Fruit fly (Drosophila melanogaster) whole organism, embryonic: ENCODE data around the gene CG10418.

Source experiments
- Ada2b ChIP-seq: fragments of 200-800 bp; sonication (Bioruptor generic); IDR thresholded peaks from 2 replicates; pipeline ENCODE4 v1.3.6; 2022; ENCODE audit warnings: missing biosample characterization, missing genetic modification characterization
- BEAF-32 ChIP-seq: fragments of 200-800 bp; sonication (Bioruptor generic); optimal IDR thresholded peaks from 3 replicates; lab custom pipeline; 2017; ENCODE audit warnings: missing biosample characterization, missing genetic modification characterization, mild to moderate bottlenecking, moderate library complexity, missing genetic modification reagents
- CG10959 ChIP-seq: fragments of 200-800 bp; sonication (Bioruptor generic); IDR thresholded peaks from 2 replicates; pipeline ENCODE4 v1.3.6; 2022; ENCODE audit warnings: missing biosample characterization, missing genetic modification characterization
- CG11085 ChIP-seq: fragments of 200-800 bp; sonication (Bioruptor generic); IDR thresholded peaks from 2 replicates; pipeline ENCODE4 v1.3.6; 2022; ENCODE audit warnings: missing biosample characterization, missing genetic modification characterization
- CG11695 ChIP-seq: fragments of 200-800 bp; sonication (Bioruptor generic); IDR thresholded peaks from 3 replicates; pipeline ENCODE4 v1.3.6; 2022; ENCODE audit warnings: missing biosample characterization, missing genetic modification characterization
- CG12744 ChIP-seq: fragments of 200-800 bp; sonication (Bioruptor generic); optimal IDR thresholded peaks from 2 replicates; lab custom pipeline; 2016; ENCODE audit warnings: missing biosample characterization, missing genetic modification characterization
- CG14860 ChIP-seq: fragments of 200-800 bp; sonication (Bioruptor generic); IDR thresholded peaks from 3 replicates; pipeline ENCODE4 v1.3.6; 2022; ENCODE audit warnings: missing biosample characterization, missing genetic modification characterization; ENCODE audit not compliant: partially characterized antibody
- CG17802 ChIP-seq: fragments of 200-800 bp; sonication (Bioruptor generic); optimal IDR thresholded peaks from 2 replicates; lab custom pipeline; 2018; ENCODE audit warnings: missing biosample characterization, mild to moderate bottlenecking, missing genetic modification characterization, moderate library complexity
- CG18476 ChIP-seq: fragments of 200-800 bp; sonication (Bioruptor generic); optimal IDR thresholded peaks from 2 replicates; lab custom pipeline; 2016; ENCODE audit warnings: missing biosample characterization, mild to moderate bottlenecking, missing genetic modification characterization
- CG18764 ChIP-seq: fragments of 200-800 bp; sonication (Bioruptor generic); optimal IDR thresholded peaks from 3 replicates; lab custom pipeline; 2016; ENCODE audit warnings: missing biosample characterization, missing genetic modification characterization
- CG2116 ChIP-seq: fragments of 200-800 bp; sonication (Bioruptor generic); optimal IDR thresholded peaks from 3 replicates; lab custom pipeline; 2018; ENCODE audit warnings: missing biosample characterization, mild to moderate bottlenecking, missing genetic modification characterization
- CG31224 ChIP-seq: fragments of 200-800 bp; sonication (Bioruptor generic); IDR thresholded peaks from 2 replicates; pipeline ENCODE4 v1.3.6; 2022; ENCODE audit warnings: missing biosample characterization, missing genetic modification characterization
- CG3163 ChIP-seq: fragments of 200-800 bp; sonication (Bioruptor generic); optimal IDR thresholded peaks from 3 replicates; lab custom pipeline; 2016; ENCODE audit warnings: missing biosample characterization, missing genetic modification characterization
- CG3281 ChIP-seq: fragments of 200-800 bp; sonication (Bioruptor generic); optimal IDR thresholded peaks from 3 replicates; lab custom pipeline; 2017; ENCODE audit warnings: missing biosample characterization, mild to moderate bottlenecking, missing genetic modification characterization
- CG33213 ChIP-seq: fragments of 200-800 bp; sonication (Bioruptor generic); optimal IDR thresholded peaks from 3 replicates; lab custom pipeline; 2016; ENCODE audit warnings: missing biosample characterization, missing genetic modification characterization
- CG34224 ChIP-seq: fragments of 200-800 bp; sonication (Bioruptor generic); IDR thresholded peaks from 3 replicates; pipeline ENCODE4 v1.3.6; 2022; ENCODE audit warnings: missing biosample characterization, missing genetic modification characterization; ENCODE audit not compliant: partially characterized antibody
- CG4707 ChIP-seq: fragments of 200-800 bp; sonication (Bioruptor generic); optimal IDR thresholded peaks from 2 replicates; lab custom pipeline; 2018; ENCODE audit warnings: missing biosample characterization, mild to moderate bottlenecking, missing genetic modification characterization, moderate library complexity
- CG4730 ChIP-seq: fragments of 200-800 bp; sonication (Bioruptor generic); IDR thresholded peaks from 2 replicates; pipeline ENCODE4 v1.3.6; 2022; ENCODE audit warnings: missing biosample characterization, missing genetic modification characterization
- CG6272 ChIP-seq: fragments of 200-800 bp; sonication (Bioruptor generic); IDR thresholded peaks from 2 replicates; pipeline ENCODE4 v1.3.6; 2022; ENCODE audit warnings: missing biosample characterization, missing genetic modification characterization
- CG6791 ChIP-seq: fragments of 200-800 bp; sonication (Bioruptor generic); IDR thresholded peaks from 3 replicates; pipeline ENCODE4 v1.3.6; 2022; ENCODE audit warnings: missing biosample characterization, missing genetic modification characterization; ENCODE audit not compliant: partially characterized antibody
- CG7839 ChIP-seq: fragments of 200-800 bp; sonication (Bioruptor generic); optimal IDR thresholded peaks from 3 replicates; lab custom pipeline; 2018; ENCODE audit warnings: missing biosample characterization, mild to moderate bottlenecking, missing genetic modification characterization, moderate library complexity
- CG7928 ChIP-seq: fragments of 200-800 bp; sonication (Bioruptor generic); optimal IDR thresholded peaks from 2 replicates; lab custom pipeline; 2017; ENCODE audit warnings: missing biosample characterization, mild to moderate bottlenecking, missing genetic modification characterization
- CG8281 ChIP-seq: fragments of 200-800 bp; sonication (Bioruptor generic); optimal IDR thresholded peaks from 2 replicates; lab custom pipeline; 2018; ENCODE audit warnings: missing biosample characterization, mild to moderate bottlenecking, missing genetic modification characterization, moderate library complexity
- CG8478 ChIP-seq: fragments of >200 bp; optimal IDR thresholded peaks from 2 replicates; lab custom pipeline; 2018
- CG9437 ChIP-seq: fragments of 200-800 bp; sonication (Bioruptor generic); optimal IDR thresholded peaks from 2 replicates; lab custom pipeline; 2018; ENCODE audit warnings: missing biosample characterization, mild to moderate bottlenecking, missing genetic modification characterization
- D19B ChIP-seq: fragments of 200-800 bp; sonication (Bioruptor generic); optimal IDR thresholded peaks from 2 replicates; lab custom pipeline; 2017; ENCODE audit warnings: missing biosample characterization, mild to moderate bottlenecking, missing genetic modification characterization
- Dref ChIP-seq: fragments of 200-800 bp; sonication (Bioruptor generic); IDR thresholded peaks from 2 replicates; pipeline ENCODE4 v1.3.6; 2022; ENCODE audit warnings: missing biosample characterization, missing genetic modification characterization
- E2f2 ChIP-seq: fragments of 200-800 bp; sonication (Bioruptor generic); IDR thresholded peaks from 2 replicates; pipeline ENCODE4 v1.3.6; 2022; ENCODE audit warnings: missing biosample characterization, missing genetic modification characterization
- Fer2 ChIP-seq: fragments of 200-800 bp; sonication (Bioruptor generic); optimal IDR thresholded peaks from 2 replicates; lab custom pipeline; 2018; ENCODE audit warnings: missing biosample characterization, mild to moderate bottlenecking, missing genetic modification characterization, moderate library complexity
- H15 ChIP-seq: fragments of 200-800 bp; sonication (Bioruptor generic); IDR thresholded peaks from 3 replicates; pipeline ENCODE4 v1.3.6; 2022; ENCODE audit warnings: missing biosample characterization, missing genetic modification characterization
- HLH3B ChIP-seq: fragments of 200-800 bp; sonication (Bioruptor generic); IDR thresholded peaks from 2 replicates; pipeline ENCODE4 v1.3.6; 2022; ENCODE audit warnings: missing biosample characterization, missing genetic modification characterization
- Hr3 ChIP-seq: fragments of 200-800 bp; sonication (Bioruptor generic); optimal IDR thresholded peaks from 3 replicates; lab custom pipeline; 2016; ENCODE audit warnings: missing biosample characterization, missing genetic modification characterization
- NK7.1 ChIP-seq: fragments of 200-800 bp; sonication (Bioruptor generic); optimal IDR thresholded peaks from 3 replicates; lab custom pipeline; 2016; ENCODE audit warnings: missing biosample characterization, missing genetic modification characterization
- Ptx1 ChIP-seq: fragments of 200-800 bp; sonication (Bioruptor generic); IDR thresholded peaks from 2 replicates; pipeline ENCODE4 v1.3.6; 2022; ENCODE audit warnings: missing biosample characterization, missing genetic modification characterization
- Sin3A ChIP-seq: fragments of >200 bp; optimal IDR thresholded peaks from 2 replicates; lab custom pipeline; 2018
- Stat92E ChIP-seq, 3 experiments: fragments of >200 bp in 2 of 3; fragments of 200-800 bp in 1 of 3; sonication (Bioruptor generic) in 1 of 3; optimal IDR thresholded peaks; 2 replicates each; lab custom pipeline; 2017 to 2019; ENCODE audit warnings: missing biosample characterization in 3 of 3, missing genetic modification characterization in 3 of 3, mild to moderate bottlenecking in 1 of 3, moderate library complexity in 1 of 3
- az2 ChIP-seq: fragments of 200-800 bp; sonication (Bioruptor generic); optimal IDR thresholded peaks from 3 replicates; lab custom pipeline; 2016; ENCODE audit warnings: missing biosample characterization, missing genetic modification characterization
- bowl ChIP-seq: fragments of 200-800 bp; sonication (Bioruptor generic); IDR thresholded peaks from 2 replicates; pipeline ENCODE4 v1.3.6; 2022; ENCODE audit warnings: missing biosample characterization, missing genetic modification characterization
- chif ChIP-seq, 2 experiments: fragments of 200-800 bp; sonication (Bioruptor generic); optimal IDR thresholded peaks; 3 replicates each; lab custom pipeline; 2016; ENCODE audit warnings: missing biosample characterization in 2 of 2, missing genetic modification characterization in 2 of 2
- dan ChIP-seq: fragments of 200-800 bp; sonication (Bioruptor generic); IDR thresholded peaks from 2 replicates; pipeline ENCODE4 v1.3.6; 2022; ENCODE audit warnings: missing biosample characterization, missing genetic modification characterization
- disco-r ChIP-seq: fragments of 200-800 bp; sonication (Bioruptor generic); optimal IDR thresholded peaks from 2 replicates; lab custom pipeline; 2016; ENCODE audit warnings: missing biosample characterization, missing genetic modification characterization
- fd102C ChIP-seq: fragments of 200-800 bp; sonication (Bioruptor generic); optimal IDR thresholded peaks from 2 replicates; lab custom pipeline; 2018; ENCODE audit warnings: missing biosample characterization, mild to moderate bottlenecking, missing genetic modification characterization, moderate library complexity
- ham ChIP-seq: fragments of 200-800 bp; sonication (Bioruptor generic); IDR thresholded peaks from 2 replicates; pipeline ENCODE4 v1.3.6; 2022; ENCODE audit warnings: missing biosample characterization, missing genetic modification characterization
- jigr1 ChIP-seq: fragments of 200-800 bp; sonication (Bioruptor generic); IDR thresholded peaks from 3 replicates; pipeline ENCODE4 v1.3.6; 2022; ENCODE audit warnings: missing biosample characterization, missing genetic modification characterization
- lola ChIP-seq, 3 experiments: fragments of >200 bp in 2 of 3; fragments of 200-800 bp in 1 of 3; sonication (Bioruptor generic) in 1 of 3; optimal IDR thresholded peaks; 2 replicates each; lab custom pipeline; 2017 to 2019; ENCODE audit warnings: missing biosample characterization in 3 of 3, missing genetic modification characterization in 3 of 3, mild to moderate bottlenecking in 1 of 3, moderate library complexity in 1 of 3
- oc ChIP-seq: fragments of 200-800 bp; sonication (Bioruptor generic); optimal IDR thresholded peaks from 2 replicates; lab custom pipeline; 2018; ENCODE audit warnings: missing biosample characterization, mild to moderate bottlenecking, missing genetic modification characterization, moderate library complexity
- prd ChIP-seq, 3 experiments: fragments of >200 bp in 2 of 3; fragments of 200-800 bp in 1 of 3; sonication (Bioruptor generic) in 1 of 3; optimal IDR thresholded peaks in 2 of 3; IDR thresholded peaks in 1 of 3; 2 replicates in 2 of 3; 3 replicates in 1 of 3; pipeline versions ENCODE4 v1.3.6 to Lab custom; 2017 to 2022; ENCODE audit warnings: missing biosample characterization in 1 of 3, missing genetic modification characterization in 1 of 3
- pros ChIP-seq: fragments of 200-800 bp; sonication (Bioruptor generic); optimal IDR thresholded peaks from 3 replicates; lab custom pipeline; 2019; ENCODE audit warnings: missing biosample characterization, mild to moderate bottlenecking, missing genetic modification characterization, moderate library complexity
- sim ChIP-seq: fragments of 200-800 bp; sonication (Bioruptor generic); IDR thresholded peaks from 2 replicates; pipeline ENCODE4 v1.3.6; 2022; ENCODE audit warnings: missing biosample characterization, missing genetic modification characterization
- slp2 ChIP-seq: fragments of 200-800 bp; sonication (Bioruptor generic); optimal IDR thresholded peaks from 2 replicates; lab custom pipeline; 2016; ENCODE audit warnings: missing biosample characterization, missing genetic modification characterization
- tna ChIP-seq: fragments of 200-800 bp; sonication (Bioruptor generic); IDR thresholded peaks from 2 replicates; pipeline ENCODE4 v1.3.6; 2022; ENCODE audit warnings: missing biosample characterization, missing genetic modification characterization; ENCODE audit not compliant: partially characterized antibody

The CG10418 gene

DNA sequence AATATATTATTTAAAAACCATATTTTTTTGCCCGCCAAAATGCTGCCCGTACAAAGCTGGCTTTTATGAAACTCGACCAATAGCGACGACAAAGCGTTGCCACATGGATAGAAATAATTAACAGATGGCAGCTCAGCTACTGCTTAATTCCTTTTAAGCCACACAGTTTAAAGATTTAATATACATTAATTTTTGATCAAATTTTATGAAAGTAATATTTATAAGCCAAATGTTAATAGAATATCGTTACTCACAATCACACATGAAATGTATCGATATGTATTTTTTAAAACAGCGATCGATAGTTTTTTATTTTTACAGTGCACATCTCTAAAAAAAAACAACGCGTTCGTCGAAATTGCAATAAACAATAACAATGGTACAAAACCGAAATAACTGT is at the start of gene CG10418 (continued):
- no peak for TF ChIP-seq NK7.1 (GFP tag; lab: Kevin White, UChicago)
- peak; percentile 51; the same call in 1 of the 2 replicates for TF ChIP-seq tna (GFP tag; lab: Robert Waterston, UW)
- TF ChIP-seq Stat92E (GFP tag; optimal IDR thresholded peaks at IDR 0.05; lab: Kevin White, UChicago): peak in 1 of 3 experiments; percentile 48
- TF ChIP-seq CG7928 (GFP tag; lab: Kevin White, UChicago): no peak
- TF ChIP-seq CG3281 (GFP tag; lab: Kevin White, UChicago): no peak
- no peak for TF ChIP-seq CG4707
- no peak for TF ChIP-seq disco-r (GFP tag; lab: Kevin White, UChicago)
- TF ChIP-seq D19B (GFP tag; lab: Kevin White, UChicago): no peak
- no peak for TF ChIP-seq CG3163
- peak; percentile 11 for TF ChIP-seq CG18764 (GFP tag; lab: Kevin White, UChicago)
- peak; percentile 1 for TF ChIP-seq CG18476 (GFP tag; lab: Kevin White, UChicago)
- peak; percentile 97 for TF ChIP-seq E2f2 (GFP tag; lab: Robert Waterston, UW)
- peak; percentile 12 for TF ChIP-seq CG8478
- peak; percentile 82 for TF ChIP-seq CG2116 (GFP tag; lab: Kevin White, UChicago)
- no peak for TF ChIP-seq CG11085 (GFP tag; lab: Robert Waterston, UW)
- TF ChIP-seq CG6791: peak; percentile 66; the same call in 2 of the 3 replicates
- no peak for TF ChIP-seq sim (GFP tag; lab: Robert Waterston, UW)
- no peak for TF ChIP-seq CG8281
- TF ChIP-seq BEAF-32 (GFP tag; lab: Kevin White, UChicago): peak; percentile 91
- TF ChIP-seq slp2: no peak
- TF ChIP-seq Ada2b: no peak
- TF ChIP-seq az2: peak; percentile 51
- peak in 1 of 2 experiments; percentile 59 for TF ChIP-seq chif (GFP tag; optimal IDR thresholded peaks at IDR 0.05; lab: Kevin White, UChicago)
- TF ChIP-seq CG10959 (GFP tag; lab: Robert Waterston, UW): no peak
- no peak for TF ChIP-seq CG17802
- no peak for TF ChIP-seq CG31224 (GFP tag; lab: Robert Waterston, UW)
- TF ChIP-seq Ptx1 (GFP tag; lab: Robert Waterston, UW): peak; percentile 39
- TF ChIP-seq pros (GFP tag; lab: Kevin White, UChicago): no peak
- peak; percentile 77 for TF ChIP-seq CG34224 (GFP tag; lab: Robert Waterston, UW)
- no peak for TF ChIP-seq CG12744 (GFP tag; lab: Kevin White, UChicago)
- TF ChIP-seq Sin3A (lab: Kevin White, UChicago): peak; percentile 77
- no peak for TF ChIP-seq oc (tag; lab: Kevin White, UChicago)
- TF ChIP-seq prd (optimal IDR thresholded peaks at IDR 0.05; lab: Kevin White, UChicago): no peak
- TF ChIP-seq prd (GFP tag; IDR thresholded peaks at IDR 0.05; lab: Robert Waterston, UW): peak; percentile 66; the same call in 2 of the 3 replicates
- peak; percentile 33 for TF ChIP-seq CG7839 (tag; lab: Kevin White, UChicago)
- no peak for TF ChIP-seq ham (GFP tag; lab: Robert Waterston, UW)
- 0 out of 3 replicates have a peak, but pooled peaks have one; percentile 21 for TF ChIP-seq jigr1 (GFP tag; lab: Robert Waterston, UW)
- no peak for TF ChIP-seq HLH3B (GFP tag; lab: Robert Waterston, UW)
- TF ChIP-seq CG14860: peak; percentile 80
- TF ChIP-seq bowl (GFP tag; lab: Robert Waterston, UW): no peak
- TF ChIP-seq H15 (GFP tag; lab: Robert Waterston, UW): no peak
- peak; percentile 59 for TF ChIP-seq CG6272 (GFP tag; lab: Robert Waterston, UW)
- TF ChIP-seq CG4730 (GFP tag; lab: Robert Waterston, UW): no peak
- TF ChIP-seq CG11695 (GFP tag; lab: Robert Waterston, UW): no peak
- TF ChIP-seq lola (GFP tag; optimal IDR thresholded peaks at IDR 0.05; lab: Kevin White, UChicago): peak in 1 of 3 experiments; percentile 49
- TF ChIP-seq CG9437 (GFP tag; lab: Kevin White, UChicago): no peak
- TF ChIP-seq CG33213 (GFP tag; lab: Kevin White, UChicago): no peak
- peak; percentile 68 for TF ChIP-seq Dref (GFP tag; lab: Robert Waterston, UW)
- no peak for TF ChIP-seq dan (GFP tag; lab: Robert Waterston, UW)
- no peak for TF ChIP-seq fd102C (GFP tag; lab: Kevin White, UChicago)
- TF ChIP-seq Hr3 (GFP tag; lab: Kevin White, UChicago): peak; percentile 63
- no peak for TF ChIP-seq Fer2 (tag; lab: Kevin White, UChicago)
